Worm (Caenorhabditis elegans) whole organism, L2 larva: ENCODE measurements around the gene srw-51.

Source experiments
- F13H6.1 ChIP-seq: sonication (generic microtip); optimal IDR thresholded peaks from 2 replicates; lab custom pipeline; 2016; ENCODE audit warnings: missing genetic modification characterization, missing compliant biosample characterization
- ama-1 ChIP-seq: fragments of 150-350 bp; optimal IDR thresholded peaks from 2 replicates; lab custom pipeline; 2018; ENCODE audit warnings: inconsistent platforms
- egl-27 ChIP-seq: sonication (generic microtip); optimal IDR thresholded peaks from 3 replicates; lab custom pipeline; 2017; ENCODE audit warnings: missing biosample characterization, missing genetic modification reagents, missing genetic modification characterization
- elt-1 ChIP-seq: fragments of 150-350 bp; optimal IDR thresholded peaks from 2 replicates; lab custom pipeline; 2014; ENCODE audit warnings: missing biosample characterization, missing genetic modification characterization
- lin-39 ChIP-seq: fragments of 150-350 bp; optimal IDR thresholded peaks from 2 replicates; lab custom pipeline; 2014; ENCODE audit warnings: missing biosample characterization, missing genetic modification reagents, missing genetic modification characterization
- lsy-2 ChIP-seq, 2 experiments: fragments of 150-350 bp in 1 of 2; sonication (generic microtip) in 1 of 2; optimal IDR thresholded peaks; 2 replicates each; lab custom pipeline; 2014 to 2017; ENCODE audit warnings: missing biosample characterization in 2 of 2, missing genetic modification characterization in 2 of 2
- nhr-12 ChIP-seq: fragments of 150-350 bp; optimal IDR thresholded peaks from 2 replicates; lab custom pipeline; 2014; ENCODE audit warnings: missing biosample characterization, missing genetic modification characterization
- nhr-237 ChIP-seq: fragments of 150-350 bp; optimal IDR thresholded peaks from 2 replicates; lab custom pipeline; 2014; ENCODE audit warnings: missing biosample characterization, missing genetic modification characterization
- sma-9 ChIP-seq, 2 experiments: fragments of 150-350 bp in 1 of 2; sonication (generic microtip) in 1 of 2; optimal IDR thresholded peaks; 2 replicates each; lab custom pipeline; 2014 to 2016; ENCODE audit warnings: missing genetic modification characterization in 2 of 2, mild to moderate bottlenecking in 1 of 2, missing biosample characterization in 1 of 2, missing compliant biosample characterization in 1 of 2, missing genetic modification reagents in 1 of 2, moderate library complexity in 1 of 2
- unc-55 ChIP-seq: fragments of 150-350 bp; sonication (generic microtip); optimal IDR thresholded peaks from 3 replicates; lab custom pipeline; 2014; ENCODE audit warnings: missing biosample characterization, missing genetic modification reagents, missing genetic modification characterization
- zag-1 ChIP-seq: fragments of 150-350 bp; optimal IDR thresholded peaks from 2 replicates; lab custom pipeline; 2014; ENCODE audit warnings: missing biosample characterization, missing genetic modification characterization

DNA sequence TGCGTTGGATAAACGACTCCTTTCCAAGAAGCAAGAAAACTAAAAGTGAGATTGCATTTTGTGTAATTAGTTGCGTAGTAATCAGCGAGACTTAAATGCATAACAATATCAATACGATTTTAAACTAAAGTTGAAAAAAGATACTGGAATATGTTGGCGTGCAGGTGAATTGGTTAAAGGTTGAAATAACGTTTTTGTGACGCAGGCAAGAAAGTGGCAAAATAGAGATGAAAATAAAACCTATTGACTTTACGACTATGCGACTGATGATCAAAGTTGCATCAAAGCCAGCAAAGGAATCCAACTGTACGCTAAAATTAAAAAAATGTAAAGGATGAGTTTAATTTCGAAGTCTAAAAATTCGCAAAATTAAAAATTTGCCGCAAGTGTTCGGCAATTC is 5.3 kb downstream of the srw-51 start, which contains the start of gene srh-102:
- no peak for TF ChIP-seq ama-1 (lab: Kevin White, UChicago)
- TF ChIP-seq elt-1 = no peak
- TF ChIP-seq nhr-12 (tag; lab: Kevin White, UChicago) = no peak
- TF ChIP-seq sma-9 (GFP tag; optimal IDR thresholded peaks at IDR 0.05; lab: Kevin White, UChicago) = no peak
- TF ChIP-seq sma-9 (tag; optimal IDR thresholded peaks at IDR 0.05; lab: Kevin White, UChicago) = no peak
- no peak for TF ChIP-seq zag-1
- no peak for TF ChIP-seq nhr-237 (tag; lab: Kevin White, UChicago)
- no peak for TF ChIP-seq egl-27 (tag; lab: Kevin White, UChicago)
- no peak for TF ChIP-seq unc-55 (GFP tag; lab: Kevin White, UChicago)
- no peak for TF ChIP-seq lin-39 (tag; lab: Kevin White, UChicago)
- no peak for TF ChIP-seq lsy-2 (tag; optimal IDR thresholded peaks at IDR 0.05; lab: Kevin White, UChicago)
- no peak for TF ChIP-seq F13H6.1 (tag; lab: Kevin White, UChicago)
